Fruit fly (Drosophila melanogaster): ENCODE results near the gene CG4576.

DNA sequence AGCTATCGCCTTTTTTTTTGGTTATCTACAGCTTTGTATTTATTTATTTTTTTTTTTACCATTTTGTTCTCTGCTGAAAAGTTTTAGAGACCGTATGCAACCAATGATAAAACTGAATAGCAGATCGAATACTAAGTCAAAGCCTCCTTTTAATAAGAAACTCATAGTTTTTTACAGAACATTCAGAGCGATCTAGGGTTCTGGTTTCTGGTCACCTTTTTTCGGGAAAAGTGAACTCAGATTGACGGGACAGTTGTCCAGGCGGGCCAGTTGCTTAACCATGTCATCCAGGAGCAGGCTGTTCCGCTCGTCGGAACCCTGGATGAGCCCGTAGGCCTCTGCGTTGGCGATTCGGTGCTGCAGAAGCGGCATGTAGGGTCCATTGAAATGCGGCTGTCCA lies 7.8 kb downstream of the CG4576 start, which contains the start of gene CG43318:
- TF ChIP-seq CG8478 (optimal IDR thresholded peaks at IDR 0.05), result no peak
- no peak for TF ChIP-seq CTCF (optimal IDR thresholded peaks at IDR 0.05)
